Worm (Caenorhabditis elegans) whole organism, late embryonic: ENCODE measurements around the gene ZK1098.2.

Experiments used
- ceh-9 ChIP-seq: sonication (generic microtip); optimal IDR thresholded peaks from 2 replicates; lab custom pipeline; 2016; ENCODE audit warnings: mild to moderate bottlenecking, missing genetic modification characterization, inconsistent platforms, missing compliant biosample characterization
- dmd-4 ChIP-seq: sonication (generic microtip); optimal IDR thresholded peaks from 2 replicates; lab custom pipeline; 2016; ENCODE audit warnings: borderline replicate concordance, missing genetic modification characterization, missing compliant biosample characterization
- fkh-10 ChIP-seq: fragments of 150-350 bp; optimal IDR thresholded peaks from 2 replicates; lab custom pipeline; 2014; ENCODE audit warnings: missing biosample characterization, missing genetic modification reagents, missing genetic modification characterization
- gmeb-2 ChIP-seq: sonication (generic microtip); optimal IDR thresholded peaks from 2 replicates; lab custom pipeline; 2016; ENCODE audit warnings: missing genetic modification characterization, inconsistent platforms, missing compliant biosample characterization
- hlh-6 ChIP-seq: sonication (generic microtip); optimal IDR thresholded peaks from 2 replicates; lab custom pipeline; 2016; ENCODE audit warnings: missing genotype, missing genetic modification characterization, missing compliant biosample characterization
- pqm-1 ChIP-seq: sonication (generic microtip); optimal IDR thresholded peaks from 2 replicates; lab custom pipeline; 2016; ENCODE audit warnings: missing genetic modification characterization, missing compliant biosample characterization
- sdc-2 ChIP-seq: sonication (generic microtip); optimal IDR thresholded peaks from 2 replicates; lab custom pipeline; 2016; ENCODE audit warnings: missing genotype, missing genetic modification characterization, missing compliant biosample characterization

ce11 chrIII:9516148-9516547 lies 12.8 kb upstream of the ZK1098.2 start, which contains the start of gene F55H2.7:
- no peak for TF ChIP-seq ceh-9 (tag; lab: Kevin White, UChicago)
- no peak for TF ChIP-seq sdc-2
- TF ChIP-seq fkh-10 (GFP tag; lab: Kevin White, UChicago) = no peak
- TF ChIP-seq dmd-4 (tag; lab: Kevin White, UChicago) = no peak
- TF ChIP-seq gmeb-2 (tag; lab: Kevin White, UChicago) = no peak
- no peak for TF ChIP-seq hlh-6
- no peak for TF ChIP-seq pqm-1 (tag; lab: Kevin White, UChicago)
